Worm (Caenorhabditis elegans) whole organism, L1 larva: ENCODE results near the gene fbxa-184.

Experiments
- hpl-2 ChIP-seq: fragments of 150-350 bp; optimal IDR thresholded peaks from 2 replicates; lab custom pipeline; 2014; ENCODE audit warnings: missing biosample characterization, missing genetic modification reagents, missing genetic modification characterization
- nhr-28 ChIP-seq: fragments of 150-350 bp; optimal IDR thresholded peaks from 2 replicates; lab custom pipeline; 2014; ENCODE audit warnings: missing biosample characterization, missing genetic modification characterization
- snpc-4 ChIP-seq: fragments of 150-350 bp; optimal IDR thresholded peaks from 2 replicates; lab custom pipeline; 2014; ENCODE audit warnings: missing biosample characterization, missing genetic modification characterization

DNA sequence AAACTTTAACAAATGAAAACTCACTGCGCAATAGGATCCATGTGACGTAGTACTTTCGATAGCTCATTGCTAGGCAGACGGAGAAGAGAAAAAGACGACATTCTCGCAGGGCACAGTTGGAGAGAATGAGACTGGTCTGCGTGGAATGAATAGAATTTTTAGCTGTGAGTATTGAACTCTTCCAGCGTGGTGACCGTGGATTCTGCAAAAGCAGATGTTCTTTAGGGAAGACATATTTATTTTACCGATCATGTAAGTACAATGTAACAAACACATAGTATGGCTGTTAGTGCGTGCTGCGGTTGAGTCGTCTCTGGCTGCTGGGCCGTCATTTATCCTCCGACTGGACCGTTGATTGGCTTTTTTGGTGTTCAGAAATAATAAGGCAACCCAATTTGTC is 42.9 kb downstream of the fbxa-184 start, which contains the start of gene F36H5.9:
- no peak for TF ChIP-seq hpl-2 (GFP tag; lab: Kevin White, UChicago)
- TF ChIP-seq snpc-4 (tag; lab: Kevin White, UChicago), result no peak
- no peak for TF ChIP-seq nhr-28 (tag; lab: Kevin White, UChicago)
